Worm (Caenorhabditis elegans) whole organism, mixed stage, embryonic: ENCODE results near the gene str-82.

Source experiments
- M03D4.4 ChIP-seq: sonication (generic microtip); optimal IDR thresholded peaks from 2 replicates; lab custom pipeline; 2017; ENCODE audit warnings: mild to moderate bottlenecking, missing genetic modification characterization, missing compliant biosample characterization
- bed-3 ChIP-seq: fragments of 200-800 bp; sonication (Bioruptor generic); optimal IDR thresholded peaks from 3 replicates; lab custom pipeline; 2018; ENCODE audit warnings: mild to moderate bottlenecking, missing genetic modification characterization, moderate library complexity, missing compliant biosample characterization
- blmp-1 ChIP-seq: fragments of 150-350 bp; optimal IDR thresholded peaks from 2 replicates; lab custom pipeline; 2014; ENCODE audit warnings: missing biosample characterization, missing genetic modification characterization
- ceh-39 ChIP-seq: fragments of 150-350 bp; optimal IDR thresholded peaks from 2 replicates; lab custom pipeline; 2014; ENCODE audit warnings: missing biosample characterization, missing genetic modification characterization
- ceh-43 ChIP-seq: fragments of 200-800 bp; sonication (Bioruptor generic); optimal IDR thresholded peaks from 2 replicates; lab custom pipeline; 2018; ENCODE audit warnings: mild to moderate bottlenecking, missing genetic modification characterization, moderate library complexity, missing compliant biosample characterization
- ces-1 ChIP-seq: fragments of 150-350 bp; optimal IDR thresholded peaks from 2 replicates; lab custom pipeline; 2014; ENCODE audit warnings: missing biosample characterization, missing genetic modification reagents, missing genetic modification characterization
- cnd-1 ChIP-seq: fragments of 200-800 bp; sonication (Bioruptor generic); optimal IDR thresholded peaks from 2 replicates; lab custom pipeline; 2018; ENCODE audit warnings: mild to moderate bottlenecking, missing genetic modification characterization, missing compliant biosample characterization
- drap-1 ChIP-seq: fragments of 200-800 bp; sonication (Bioruptor generic); optimal IDR thresholded peaks from 3 replicates; lab custom pipeline; 2018; ENCODE audit warnings: mild to moderate bottlenecking, missing genetic modification characterization, missing compliant biosample characterization
- elt-1 ChIP-seq: sonication (generic microtip); optimal IDR thresholded peaks from 2 replicates; lab custom pipeline; 2017; ENCODE audit warnings: missing genetic modification characterization, mild to moderate bottlenecking, missing compliant biosample characterization, antibody characterized with exemption, moderate library complexity, borderline replicate concordance; ENCODE audit not compliant: insufficient read depth
- elt-3 ChIP-seq: fragments of 150-350 bp; optimal IDR thresholded peaks from 2 replicates; lab custom pipeline; 2014; ENCODE audit warnings: missing biosample characterization, missing genetic modification characterization
- flh-1 ChIP-seq: fragments of 200-800 bp; sonication (Bioruptor generic); optimal IDR thresholded peaks from 2 replicates; lab custom pipeline; 2018; ENCODE audit warnings: mild to moderate bottlenecking, missing genetic modification characterization, moderate library complexity, missing compliant biosample characterization
- ham-2 ChIP-seq: fragments of 200-800 bp; sonication (Bioruptor generic); optimal IDR thresholded peaks from 2 replicates; lab custom pipeline; 2018; ENCODE audit warnings: mild to moderate bottlenecking, missing genetic modification characterization, missing compliant biosample characterization
- hlh-1 ChIP-seq: fragments of 150-350 bp; optimal IDR thresholded peaks from 2 replicates; lab custom pipeline; 2014; ENCODE audit warnings: missing biosample characterization, missing genetic modification reagents, missing genetic modification characterization
- lin-13 ChIP-seq: fragments of 150-350 bp; optimal IDR thresholded peaks from 2 replicates; lab custom pipeline; 2014; ENCODE audit warnings: missing biosample characterization, missing genetic modification characterization
- lsy-2 ChIP-seq: fragments of 150-350 bp; optimal IDR thresholded peaks from 2 replicates; lab custom pipeline; 2014; ENCODE audit warnings: missing biosample characterization, missing genetic modification characterization
- mab-5 ChIP-seq: fragments of 150-350 bp; optimal IDR thresholded peaks from 2 replicates; lab custom pipeline; 2014; ENCODE audit warnings: missing biosample characterization, missing genetic modification characterization
- mep-1 ChIP-seq: fragments of 150-350 bp; optimal IDR thresholded peaks from 2 replicates; lab custom pipeline; 2017; ENCODE audit warnings: missing biosample characterization, missing genetic modification reagents, missing genetic modification characterization, inconsistent platforms
- mls-2 ChIP-seq: sonication (generic microtip); optimal IDR thresholded peaks from 2 replicates; lab custom pipeline; 2016; ENCODE audit warnings: mild to moderate bottlenecking, missing genetic modification characterization, moderate library complexity, missing compliant biosample characterization
- nhr-12 ChIP-seq: fragments of 150-350 bp; optimal IDR thresholded peaks from 2 replicates; lab custom pipeline; 2014; ENCODE audit warnings: missing biosample characterization, missing genetic modification characterization
- nhr-2 ChIP-seq: fragments of 150-350 bp; optimal IDR thresholded peaks from 2 replicates; lab custom pipeline; 2014; ENCODE audit warnings: missing biosample characterization, missing genetic modification characterization
- nhr-237 ChIP-seq: fragments of 150-350 bp; optimal IDR thresholded peaks from 2 replicates; lab custom pipeline; 2014; ENCODE audit warnings: missing biosample characterization, missing genetic modification characterization
- nhr-28 ChIP-seq: fragments of 150-350 bp; optimal IDR thresholded peaks from 2 replicates; lab custom pipeline; 2014; ENCODE audit warnings: missing biosample characterization, missing genetic modification characterization
- nhr-76 ChIP-seq: sonication (generic microtip); optimal IDR thresholded peaks from 2 replicates; lab custom pipeline; 2017; ENCODE audit warnings: missing biosample characterization, missing genetic modification characterization
- pha-4 ChIP-seq: fragments of 150-350 bp; optimal IDR thresholded peaks from 2 replicates; lab custom pipeline; 2018; ENCODE audit warnings: missing biosample characterization, missing genetic modification reagents, missing genetic modification characterization
- sem-2 ChIP-seq: fragments of 200-800 bp; sonication (Bioruptor generic); optimal IDR thresholded peaks from 2 replicates; lab custom pipeline; 2018; ENCODE audit warnings: mild to moderate bottlenecking, missing genetic modification characterization, missing compliant biosample characterization
- snpc-4 ChIP-seq: fragments of 150-350 bp; optimal IDR thresholded peaks from 2 replicates; lab custom pipeline; 2014; ENCODE audit warnings: missing biosample characterization, missing genetic modification characterization
- sptf-1 ChIP-seq: sonication (generic microtip); optimal IDR thresholded peaks from 2 replicates; lab custom pipeline; 2017; ENCODE audit warnings: mild to moderate bottlenecking, missing genetic modification characterization, moderate library complexity, missing compliant biosample characterization
- tbx-8 ChIP-seq: fragments of 200-800 bp; sonication (Bioruptor generic); optimal IDR thresholded peaks from 2 replicates; lab custom pipeline; 2018; ENCODE audit warnings: mild to moderate bottlenecking, missing genetic modification characterization, moderate library complexity, missing compliant biosample characterization
- unc-120 ChIP-seq: sonication (generic microtip); optimal IDR thresholded peaks from 2 replicates; lab custom pipeline; 2017; ENCODE audit warnings: missing genetic modification characterization, missing compliant biosample characterization; ENCODE audit not compliant: poor library complexity, severe bottlenecking
- unc-39 ChIP-seq: fragments of 150-350 bp; optimal IDR thresholded peaks from 2 replicates; lab custom pipeline; 2014; ENCODE audit warnings: missing biosample characterization, missing genetic modification characterization
- unc-62 ChIP-seq: fragments of 150-350 bp; optimal IDR thresholded peaks from 2 replicates; lab custom pipeline; 2014; ENCODE audit warnings: missing biosample characterization, missing genetic modification reagents, missing genetic modification characterization
- zip-8 ChIP-seq: fragments of 150-350 bp; optimal IDR thresholded peaks from 2 replicates; lab custom pipeline; 2014; ENCODE audit warnings: missing biosample characterization, missing genetic modification characterization
- ztf-11 ChIP-seq: fragments of 150-350 bp; optimal IDR thresholded peaks from 2 replicates; lab custom pipeline; 2014; ENCODE audit warnings: missing biosample characterization, missing genetic modification characterization

The str-82 gene

DNA sequence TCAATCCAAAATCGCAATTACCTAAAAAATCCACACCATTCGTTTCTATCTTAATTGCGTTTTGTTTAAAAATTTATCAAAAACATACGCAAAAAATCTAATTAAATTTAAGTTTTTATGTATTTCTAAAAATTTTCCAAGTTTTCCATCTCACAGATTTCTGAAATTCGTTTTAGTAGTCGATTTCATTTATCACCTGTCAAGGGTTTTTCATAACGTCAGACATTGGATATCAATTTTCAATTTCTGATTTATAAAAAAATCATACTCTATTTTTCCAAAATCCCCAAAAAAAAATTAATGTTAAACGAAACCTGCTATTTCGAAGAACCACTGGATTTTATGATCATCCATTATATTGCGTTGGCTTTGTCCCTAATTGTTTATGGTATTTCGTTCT is 35.7 kb downstream of the str-82 start, which contains the start of gene srh-4:
Gene srh-4 (plus strand): TSS at position 301 of the 400 bp plus-strand sequence.
- TF ChIP-seq lin-13: no peak
- no peak for TF ChIP-seq ceh-43 (GFP tag; lab: Kevin White, UChicago)
- TF ChIP-seq elt-1 (tag; lab: Kevin White, UChicago): no peak
- TF ChIP-seq nhr-12 (tag; lab: Kevin White, UChicago): no peak
- TF ChIP-seq unc-39: no peak
- TF ChIP-seq unc-120 (tag; lab: Kevin White, UChicago): no peak
- TF ChIP-seq pha-4 (tag; lab: Kevin White, UChicago): no peak
- no peak for TF ChIP-seq unc-62 (GFP tag; lab: Kevin White, UChicago)
- no peak for TF ChIP-seq nhr-76 (tag; lab: Kevin White, UChicago)
- TF ChIP-seq lsy-2 (tag; lab: Kevin White, UChicago): no peak
- TF ChIP-seq cnd-1 (tag; lab: Kevin White, UChicago): no peak
- no peak for TF ChIP-seq elt-3 (tag; lab: Kevin White, UChicago)
- no peak for TF ChIP-seq snpc-4 (tag; lab: Kevin White, UChicago)
- no peak for TF ChIP-seq sptf-1 (tag; lab: Kevin White, UChicago)

DNA sequence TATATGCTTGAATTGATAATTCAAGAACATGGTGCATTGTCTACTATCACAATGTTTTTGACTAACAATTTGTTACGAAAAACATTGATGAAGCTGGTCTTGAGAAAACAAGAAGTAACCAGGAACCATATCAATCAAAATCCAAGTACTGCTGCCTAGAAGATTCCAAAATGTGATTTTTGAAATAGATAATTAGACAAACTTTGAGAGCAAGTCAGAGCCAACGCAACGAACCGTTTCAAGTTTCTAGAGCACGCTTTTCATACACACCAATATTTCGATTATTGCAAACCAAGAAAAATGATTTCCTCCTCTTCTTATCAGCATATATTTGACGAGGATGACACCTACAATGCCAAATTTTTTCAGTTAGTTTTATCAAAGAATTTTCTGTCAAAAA is 42.3 kb downstream of the str-82 start, which contains the start of gene srw-89:
Gene srw-89 (plus strand): TSS at position 301 of the 400 bp plus-strand sequence.
- TF ChIP-seq pha-4 (tag; lab: Kevin White, UChicago): no peak
- TF ChIP-seq flh-1 (GFP tag; lab: Kevin White, UChicago): no peak
- no peak for TF ChIP-seq mep-1 (tag; lab: Kevin White, UChicago)
- no peak for TF ChIP-seq M03D4.4 (tag; lab: Kevin White, UChicago)
- no peak for TF ChIP-seq nhr-2
- no peak for TF ChIP-seq elt-3 (tag; lab: Kevin White, UChicago)
- TF ChIP-seq unc-39: no peak
- TF ChIP-seq ztf-11 (tag; lab: Kevin White, UChicago): no peak
- TF ChIP-seq ceh-39 (tag; lab: Kevin White, UChicago): no peak
- TF ChIP-seq blmp-1 (tag; lab: Kevin White, UChicago): no peak
- TF ChIP-seq zip-8 (tag; lab: Kevin White, UChicago): no peak
- TF ChIP-seq ham-2 (GFP tag; lab: Kevin White, UChicago): no peak
- no peak for TF ChIP-seq ceh-43 (GFP tag; lab: Kevin White, UChicago)
- TF ChIP-seq nhr-76 (tag; lab: Kevin White, UChicago): no peak
- no peak for TF ChIP-seq bed-3 (GFP tag; lab: Kevin White, UChicago)
- no peak for TF ChIP-seq unc-62 (GFP tag; lab: Kevin White, UChicago)
- TF ChIP-seq elt-1 (tag; lab: Kevin White, UChicago): no peak
- TF ChIP-seq sem-2 (GFP tag; lab: Kevin White, UChicago): no peak

DNA sequence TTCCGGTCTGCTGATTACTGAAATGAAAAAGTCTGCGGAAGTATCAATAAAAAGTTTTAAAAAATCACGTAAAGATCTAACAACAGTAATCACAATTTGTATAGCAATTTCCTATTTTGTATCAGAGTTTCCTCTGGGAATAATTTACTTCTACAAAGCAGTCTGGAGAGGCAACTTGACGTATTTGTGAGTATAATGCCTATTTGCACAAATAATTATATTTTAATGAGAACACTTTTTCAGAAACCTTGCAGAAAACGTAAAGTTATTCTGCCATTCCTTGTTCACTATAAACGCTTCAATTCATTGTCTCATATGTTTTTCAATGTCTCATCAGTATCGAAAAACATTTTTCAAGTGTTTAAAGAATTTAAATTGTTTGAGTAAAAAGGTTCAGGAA is 44.1 kb downstream of the str-82 start:
- TF ChIP-seq sptf-1 (tag; lab: Kevin White, UChicago) (no peak), mab-5 (no peak), nhr-2 (no peak), blmp-1 (tag; lab: Kevin White, UChicago) (no peak), ces-1 (GFP tag; lab: Kevin White, UChicago) (no peak), mls-2 (tag; lab: Kevin White, UChicago) (no peak), sem-2 (GFP tag; lab: Kevin White, UChicago) (no peak), lsy-2 (tag; lab: Kevin White, UChicago) (no peak), drap-1 (GFP tag; lab: Kevin White, UChicago) (no peak), snpc-4 (tag; lab: Kevin White, UChicago) (no peak), tbx-8 (no peak), unc-62 (GFP tag; lab: Kevin White, UChicago) (no peak), nhr-76 (tag; lab: Kevin White, UChicago) (no peak), mep-1 (tag; lab: Kevin White, UChicago) (no peak), elt-3 (tag; lab: Kevin White, UChicago) (no peak), ztf-11 (tag; lab: Kevin White, UChicago) (no peak), ham-2 (GFP tag; lab: Kevin White, UChicago) (no peak)

ce11 chrV:4019188-4019587 is 44.7 kb downstream of the str-82 start, which contains the start of gene K09D9.3:
Gene K09D9.3 (plus strand): TSS chrV:4019488.
- TF ChIP-seq mls-2 (tag; lab: Kevin White, UChicago) (no peak), zip-8 (tag; lab: Kevin White, UChicago) (peak; percentile 65)

- TF ChIP-seq ham-2 (GFP tag; lab: Kevin White, UChicago): no peak
- TF ChIP-seq drap-1 (GFP tag; lab: Kevin White, UChicago): no peak
- TF ChIP-seq M03D4.4 (tag; lab: Kevin White, UChicago): no peak
- TF ChIP-seq blmp-1 (tag; lab: Kevin White, UChicago): no peak
- no peak for TF ChIP-seq ces-1 (GFP tag; lab: Kevin White, UChicago)
- TF ChIP-seq nhr-237 (tag; lab: Kevin White, UChicago): no peak
- TF ChIP-seq cnd-1 (tag; lab: Kevin White, UChicago): no peak
- no peak for TF ChIP-seq nhr-28
- no peak for TF ChIP-seq elt-3 (tag; lab: Kevin White, UChicago)
- no peak for TF ChIP-seq tbx-8
- TF ChIP-seq hlh-1 (tag; lab: Kevin White, UChicago): no peak
- TF ChIP-seq elt-1 (tag; lab: Kevin White, UChicago): no peak
- no peak for TF ChIP-seq zip-8 (tag; lab: Kevin White, UChicago)
These were observed 47.3 kb downstream of the str-82 start, which contains the start of gene K09D9.14 for ce11 chrV:4021776-4022175. Gene K09D9.14 (minus strand): TSS chrV:4021876.
